Worm (Caenorhabditis elegans): ENCODE data around the gene nhr-22.

nhr-22 gene

ce11 chrII:6491187-6491586, 41.6 kb upstream of the nhr-22 start:
- TF ChIP-seq elt-3 (tag; optimal IDR thresholded peaks at IDR 0.05) (no peak), nhr-237 (tag; optimal IDR thresholded peaks at IDR 0.05) (no peak), mdl-1 (tag; optimal IDR thresholded peaks at IDR 0.05) (no peak), lsy-2 (tag; optimal IDR thresholded peaks at IDR 0.05) (no peak), ceh-16 (tag; optimal IDR thresholded peaks at IDR 0.05) (no peak), ztf-4 (tag; optimal IDR thresholded peaks at IDR 0.05) (no peak), blmp-1 (tag; optimal IDR thresholded peaks at IDR 0.05; ENCODE audit: insufficient read depth) (no peak), egl-27 (tag; optimal IDR thresholded peaks at IDR 0.05) (no peak), dmd-4 (tag; optimal IDR thresholded peaks at IDR 0.05) (no peak), ZK546.5 (tag; optimal IDR thresholded peaks at IDR 0.05) (no peak), nhr-77 (tag; optimal IDR thresholded peaks at IDR 0.05) (no peak), ztf-1 (GFP tag; conservative IDR thresholded peaks at IDR 0.05) (no peak), F13H6.1 (tag; optimal IDR thresholded peaks at IDR 0.05) (no peak), ztf-11 (tag; optimal IDR thresholded peaks at IDR 0.05) (no peak), unc-55 (GFP tag; optimal IDR thresholded peaks at IDR 0.05) (no peak)

ce11 chrII:6489711-6490184, 40.2 kb upstream of the nhr-22 start, which contains the start of the genes snr-3 and rsp-5:
Gene snr-3, minus strand, starts transcription at chrII:6489761.
Gene rsp-5, plus strand, starts transcription at chrII:6490165.
- TF ChIP-seq ZK546.5 (tag; optimal IDR thresholded peaks at IDR 0.05) (peak; percentile 62), ama-1 (optimal IDR thresholded peaks at IDR 0.05) (peak; percentile 40), sem-4 (tag; optimal IDR thresholded peaks at IDR 0.05) (peak; percentile 48), mab-5 (tag; optimal IDR thresholded peaks at IDR 0.05) (peak; percentile 7), ztf-1 (GFP tag; conservative IDR thresholded peaks at IDR 0.05) (no peak), nhr-77 (tag; optimal IDR thresholded peaks at IDR 0.05) (no peak), lin-39 (tag; optimal IDR thresholded peaks at IDR 0.05) (no peak), Y55F3AM.14 (GFP tag; optimal IDR thresholded peaks at IDR 0.05) (no peak), skn-1 (tag; optimal IDR thresholded peaks at IDR 0.05) (no peak), nhr-12 (tag; optimal IDR thresholded peaks at IDR 0.05) (no peak), nhr-6 (tag; optimal IDR thresholded peaks at IDR 0.05) (peak; percentile 35), alr-1 (tag; optimal IDR thresholded peaks at IDR 0.05) (no peak), unc-55 (GFP tag; optimal IDR thresholded peaks at IDR 0.05) (peak; percentile 87), nhr-11 (tag; optimal IDR thresholded peaks at IDR 0.05) (no peak), gmeb-1 (tag; optimal IDR thresholded peaks at IDR 0.05) (peak; percentile 79), ztf-11 (tag; optimal IDR thresholded peaks at IDR 0.05) (no peak), zag-1 (tag; optimal IDR thresholded peaks at IDR 0.05) (no peak), nhr-129 (tag; optimal IDR thresholded peaks at IDR 0.05) (peak; percentile 82), nhr-23 (tag; optimal IDR thresholded peaks at IDR 0.05) (no peak), elt-3 (tag; optimal IDR thresholded peaks at IDR 0.05) (no peak), nhr-25 (tag; optimal IDR thresholded peaks at IDR 0.05) (peak; percentile 60), C34F6.9 (tag; optimal IDR thresholded peaks at IDR 0.05) (peak; percentile 91), ztf-4 (tag; optimal IDR thresholded peaks at IDR 0.05) (no peak), elt-1 (tag; optimal IDR thresholded peaks at IDR 0.05) (no peak), R02D3.7 (tag; optimal IDR thresholded peaks at IDR 0.05) (no peak), egl-27 (tag; optimal IDR thresholded peaks at IDR 0.05) (no peak), lin-11 (tag; optimal IDR thresholded peaks at IDR 0.05) (peak; percentile 50), lin-13 (GFP tag; optimal IDR thresholded peaks at IDR 0.05) (peak; percentile 79), ceh-82 (tag; optimal IDR thresholded peaks at IDR 0.05) (no peak), nhr-10 (tag; optimal IDR thresholded peaks at IDR 0.05) (no peak), unc-62 (GFP tag; optimal IDR thresholded peaks at IDR 0.05) (no peak), mdl-1 (tag; optimal IDR thresholded peaks at IDR 0.05) (peak in 1 of 2 experiments; percentile 31), F13H6.1 (tag; optimal IDR thresholded peaks at IDR 0.05) (peak; percentile 53), mbf-1 (tag; optimal IDR thresholded peaks at IDR 0.05) (no peak), nhr-21 (tag; optimal IDR thresholded peaks at IDR 0.05) (peak; percentile 64), sma-9 (GFP tag; optimal IDR thresholded peaks at IDR 0.05) (peak; percentile 78), sma-9 (tag; optimal IDR thresholded peaks at IDR 0.05) (no peak), snpc-4 (tag; optimal IDR thresholded peaks at IDR 0.05) (peak; percentile 75), fos-1 (tag; optimal IDR thresholded peaks at IDR 0.05) (peak; percentile 71), sma-3 (GFP tag; optimal IDR thresholded peaks at IDR 0.05) (peak; percentile 72), blmp-1 (tag; optimal IDR thresholded peaks at IDR 0.05; ENCODE audit: insufficient read depth) (peak; percentile 10), aly-2 (tag; optimal IDR thresholded peaks at IDR 0.05) (no peak), nhr-237 (tag; optimal IDR thresholded peaks at IDR 0.05) (no peak), ceh-16 (tag; optimal IDR thresholded peaks at IDR 0.05) (no peak), unc-39 (tag; optimal IDR thresholded peaks at IDR 0.05) (no peak), lsy-2 (tag; optimal IDR thresholded peaks at IDR 0.05) (peak; percentile 96 to 99), dmd-4 (tag; optimal IDR thresholded peaks at IDR 0.05) (no peak), crh-2 (tag; optimal IDR thresholded peaks at IDR 0.05) (peak; percentile 72), peb-1 (tag; optimal IDR thresholded peaks at IDR 0.05) (no peak)
